Worm (Caenorhabditis elegans): ENCODE measurements around the gene mif-2.

DNA sequence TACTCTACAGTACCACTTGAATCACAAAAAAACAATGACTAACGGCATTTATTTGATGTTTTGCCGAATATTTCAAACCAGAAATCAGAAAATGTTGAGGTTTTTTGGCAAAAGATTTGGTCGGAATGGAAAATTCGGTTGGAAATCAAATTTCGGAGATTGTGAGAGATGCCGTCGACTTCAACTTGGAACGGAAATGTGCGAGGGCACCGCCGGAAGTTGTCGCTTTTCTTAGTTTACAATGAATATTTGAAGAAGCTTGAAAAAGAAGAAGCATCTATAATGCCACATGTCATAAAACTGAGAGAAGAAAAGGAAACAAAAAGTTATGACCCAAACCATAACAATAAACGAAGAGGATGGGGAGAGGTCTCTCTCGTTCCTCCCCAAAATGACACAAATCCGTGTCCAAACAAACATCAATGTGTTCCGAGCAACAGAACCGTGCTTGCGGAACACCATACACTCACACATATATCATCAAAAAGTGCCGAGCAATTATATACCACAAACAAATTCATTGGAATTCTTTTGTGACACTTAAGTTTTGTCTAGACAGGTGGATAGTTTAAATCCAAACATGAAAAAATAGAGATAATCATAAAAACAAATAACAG, 12.4 kb upstream of the mif-2 start:
- TF ChIP-seq nhr-237 (tag; optimal IDR thresholded peaks at IDR 0.05) = no peak
- TF ChIP-seq unc-62 (GFP tag; optimal IDR thresholded peaks at IDR 0.05) = no peak
- TF ChIP-seq blmp-1 (tag; optimal IDR thresholded peaks at IDR 0.05) = no peak
- no peak for TF ChIP-seq nhr-12 (tag; optimal IDR thresholded peaks at IDR 0.05)

All from whole organism, mixed stage, embryonic.